Worm (Caenorhabditis elegans) whole organism, L2 larva: ENCODE data around the gene F46G10.4.
A peak's percentile ranks its signal among the peaks of the same experiment; 100 is the strongest.

Experiments
- C34F6.9 ChIP-seq: fragments of 150-350 bp; optimal IDR thresholded peaks from 2 replicates; lab custom pipeline; 2014; ENCODE audit warnings: missing biosample characterization, missing genetic modification characterization
- F13H6.1 ChIP-seq: sonication (generic microtip); optimal IDR thresholded peaks from 2 replicates; lab custom pipeline; 2016; ENCODE audit warnings: missing genetic modification characterization, missing compliant biosample characterization
- R02D3.7 ChIP-seq: fragments of 150-350 bp; optimal IDR thresholded peaks from 2 replicates; lab custom pipeline; 2014; ENCODE audit warnings: missing biosample characterization, missing genetic modification characterization
- Y55F3AM.14 ChIP-seq: fragments of 200-800 bp; sonication (Bioruptor generic); optimal IDR thresholded peaks from 2 replicates; lab custom pipeline; 2018; ENCODE audit warnings: mild to moderate bottlenecking, missing genetic modification characterization, missing compliant biosample characterization
- ZK546.5 ChIP-seq: sonication (generic microtip); optimal IDR thresholded peaks from 2 replicates; lab custom pipeline; 2017; ENCODE audit warnings: missing biosample characterization, missing genetic modification characterization
- alr-1 ChIP-seq: fragments of 150-350 bp; optimal IDR thresholded peaks from 2 replicates; lab custom pipeline; 2014; ENCODE audit warnings: missing biosample characterization, missing genetic modification characterization
- aly-2 ChIP-seq: fragments of 150-350 bp; optimal IDR thresholded peaks from 2 replicates; lab custom pipeline; 2014; ENCODE audit warnings: missing biosample characterization, missing genetic modification characterization
- ama-1 ChIP-seq: fragments of 150-350 bp; optimal IDR thresholded peaks from 2 replicates; lab custom pipeline; 2018; ENCODE audit warnings: inconsistent platforms
- blmp-1 ChIP-seq: sonication (generic microtip); optimal IDR thresholded peaks from 2 replicates; lab custom pipeline; 2017; ENCODE audit warnings: missing genetic modification characterization, mild to moderate bottlenecking, missing compliant biosample characterization, antibody characterized with exemption, moderate library complexity; ENCODE audit not compliant: insufficient read depth
- ceh-16 ChIP-seq: fragments of 150-350 bp; optimal IDR thresholded peaks from 2 replicates; lab custom pipeline; 2014; ENCODE audit warnings: missing biosample characterization, missing genetic modification characterization
- crh-2 ChIP-seq: sonication (generic microtip); optimal IDR thresholded peaks from 2 replicates; lab custom pipeline; 2017; ENCODE audit warnings: missing biosample characterization, missing genetic modification characterization
- dmd-4 ChIP-seq: sonication (generic microtip); optimal IDR thresholded peaks from 2 replicates; lab custom pipeline; 2017; ENCODE audit warnings: missing biosample characterization, missing genetic modification characterization
- egl-27 ChIP-seq: sonication (generic microtip); optimal IDR thresholded peaks from 3 replicates; lab custom pipeline; 2017; ENCODE audit warnings: missing biosample characterization, missing genetic modification reagents, missing genetic modification characterization
- elt-1 ChIP-seq: fragments of 150-350 bp; optimal IDR thresholded peaks from 2 replicates; lab custom pipeline; 2014; ENCODE audit warnings: missing biosample characterization, missing genetic modification characterization
- elt-3 ChIP-seq: sonication (generic microtip); optimal IDR thresholded peaks from 2 replicates; lab custom pipeline; 2017; ENCODE audit warnings: missing biosample characterization, missing genetic modification characterization
- fos-1 ChIP-seq: fragments of 150-350 bp; optimal IDR thresholded peaks from 2 replicates; lab custom pipeline; 2014; ENCODE audit warnings: missing biosample characterization, missing genetic modification characterization
- gmeb-1 ChIP-seq: fragments of 150-350 bp; optimal IDR thresholded peaks from 2 replicates; lab custom pipeline; 2014; ENCODE audit warnings: missing biosample characterization, missing genetic modification characterization
- lin-11 ChIP-seq: fragments of 150-350 bp; sonication (generic microtip); optimal IDR thresholded peaks from 2 replicates; lab custom pipeline; 2014; ENCODE audit warnings: missing biosample characterization, missing genetic modification characterization, inconsistent platforms, mixed read lengths
- lin-13 ChIP-seq: fragments of 150-350 bp; optimal IDR thresholded peaks from 2 replicates; lab custom pipeline; 2014; ENCODE audit warnings: missing biosample characterization, missing genetic modification reagents, missing genetic modification characterization
- lsy-2 ChIP-seq, 2 experiments: fragments of 150-350 bp in 1 of 2; sonication (generic microtip) in 1 of 2; optimal IDR thresholded peaks; 2 replicates each; lab custom pipeline; 2014 to 2017; ENCODE audit warnings: missing biosample characterization in 2 of 2, missing genetic modification characterization in 2 of 2
- mab-5 ChIP-seq: fragments of 150-350 bp; optimal IDR thresholded peaks from 2 replicates; lab custom pipeline; 2014; ENCODE audit warnings: missing biosample characterization, missing genetic modification characterization
- mbf-1 ChIP-seq: sonication (generic microtip); optimal IDR thresholded peaks from 2 replicates; lab custom pipeline; 2017; ENCODE audit warnings: missing biosample characterization, missing genetic modification characterization
- mdl-1 ChIP-seq, 2 experiments: fragments of 150-350 bp in 1 of 2; sonication (generic microtip) in 1 of 2; optimal IDR thresholded peaks; 2 replicates each; lab custom pipeline; 2017; ENCODE audit warnings: missing biosample characterization in 2 of 2, missing genetic modification characterization in 2 of 2
- nhr-10 ChIP-seq: sonication (generic microtip); optimal IDR thresholded peaks from 2 replicates; lab custom pipeline; 2017; ENCODE audit warnings: missing biosample characterization, missing genetic modification characterization
- nhr-11 ChIP-seq: fragments of 150-350 bp; optimal IDR thresholded peaks from 2 replicates; lab custom pipeline; 2014; ENCODE audit warnings: missing biosample characterization, missing genetic modification characterization
- nhr-12 ChIP-seq: fragments of 150-350 bp; optimal IDR thresholded peaks from 2 replicates; lab custom pipeline; 2014; ENCODE audit warnings: missing biosample characterization, missing genetic modification characterization
- nhr-129 ChIP-seq: fragments of 150-350 bp; optimal IDR thresholded peaks from 2 replicates; lab custom pipeline; 2014; ENCODE audit warnings: missing biosample characterization, missing genetic modification characterization
- nhr-21 ChIP-seq: fragments of 150-350 bp; optimal IDR thresholded peaks from 2 replicates; lab custom pipeline; 2014; ENCODE audit warnings: missing biosample characterization, missing genetic modification characterization
- nhr-23 ChIP-seq: fragments of 150-350 bp; optimal IDR thresholded peaks from 2 replicates; lab custom pipeline; 2014; ENCODE audit warnings: missing biosample characterization, missing genetic modification reagents, missing genetic modification characterization
- nhr-25 ChIP-seq: fragments of 150-350 bp; sonication (generic microtip); optimal IDR thresholded peaks from 3 replicates; lab custom pipeline; 2014; ENCODE audit warnings: missing biosample characterization, missing genetic modification characterization
- nhr-6 ChIP-seq: fragments of 150-350 bp; optimal IDR thresholded peaks from 2 replicates; lab custom pipeline; 2014; ENCODE audit warnings: missing biosample characterization, missing genetic modification characterization
- nhr-77 ChIP-seq: fragments of 150-350 bp; optimal IDR thresholded peaks from 2 replicates; lab custom pipeline; 2014; ENCODE audit warnings: missing biosample characterization, missing genetic modification characterization
- sem-4 ChIP-seq: fragments of 150-350 bp; optimal IDR thresholded peaks from 2 replicates; lab custom pipeline; 2014; ENCODE audit warnings: missing biosample characterization, missing genetic modification reagents, missing genetic modification characterization
- skn-1 ChIP-seq: sonication (generic microtip); optimal IDR thresholded peaks from 2 replicates; lab custom pipeline; 2017; ENCODE audit warnings: missing biosample characterization, missing genetic modification characterization
- sma-3 ChIP-seq: sonication (generic microtip); optimal IDR thresholded peaks from 2 replicates; lab custom pipeline; 2016; ENCODE audit warnings: missing genetic modification reagents, missing genetic modification characterization, missing compliant biosample characterization
- sma-9 ChIP-seq, 2 experiments: fragments of 150-350 bp in 1 of 2; sonication (generic microtip) in 1 of 2; optimal IDR thresholded peaks; 2 replicates each; lab custom pipeline; 2014 to 2016; ENCODE audit warnings: missing genetic modification characterization in 2 of 2, mild to moderate bottlenecking in 1 of 2, missing biosample characterization in 1 of 2, missing compliant biosample characterization in 1 of 2, missing genetic modification reagents in 1 of 2, moderate library complexity in 1 of 2
- snpc-4 ChIP-seq: fragments of 150-350 bp; optimal IDR thresholded peaks from 2 replicates; lab custom pipeline; 2014; ENCODE audit warnings: missing biosample characterization, missing genetic modification characterization
- unc-39 ChIP-seq: fragments of 150-350 bp; optimal IDR thresholded peaks from 2 replicates; lab custom pipeline; 2014; ENCODE audit warnings: missing biosample characterization, missing genetic modification characterization
- unc-55 ChIP-seq: fragments of 150-350 bp; sonication (generic microtip); optimal IDR thresholded peaks from 3 replicates; lab custom pipeline; 2014; ENCODE audit warnings: missing biosample characterization, missing genetic modification reagents, missing genetic modification characterization
- zag-1 ChIP-seq: fragments of 150-350 bp; optimal IDR thresholded peaks from 2 replicates; lab custom pipeline; 2014; ENCODE audit warnings: missing biosample characterization, missing genetic modification characterization
- ztf-1 ChIP-seq: fragments of 200-800 bp; sonication (Bioruptor generic); conservative IDR thresholded peaks from 2 replicates; pipeline ENCODE4 v1.3.6; 2022; ENCODE audit warnings: missing genetic modification characterization, missing compliant biosample characterization
- ztf-11 ChIP-seq: sonication (generic microtip); optimal IDR thresholded peaks from 2 replicates; lab custom pipeline; 2017; ENCODE audit warnings: missing biosample characterization, missing genetic modification characterization
- ztf-4 ChIP-seq: fragments of 150-350 bp; optimal IDR thresholded peaks from 2 replicates; lab custom pipeline; 2014; ENCODE audit warnings: missing biosample characterization, missing genetic modification characterization

Gene F46G10.4

DNA sequence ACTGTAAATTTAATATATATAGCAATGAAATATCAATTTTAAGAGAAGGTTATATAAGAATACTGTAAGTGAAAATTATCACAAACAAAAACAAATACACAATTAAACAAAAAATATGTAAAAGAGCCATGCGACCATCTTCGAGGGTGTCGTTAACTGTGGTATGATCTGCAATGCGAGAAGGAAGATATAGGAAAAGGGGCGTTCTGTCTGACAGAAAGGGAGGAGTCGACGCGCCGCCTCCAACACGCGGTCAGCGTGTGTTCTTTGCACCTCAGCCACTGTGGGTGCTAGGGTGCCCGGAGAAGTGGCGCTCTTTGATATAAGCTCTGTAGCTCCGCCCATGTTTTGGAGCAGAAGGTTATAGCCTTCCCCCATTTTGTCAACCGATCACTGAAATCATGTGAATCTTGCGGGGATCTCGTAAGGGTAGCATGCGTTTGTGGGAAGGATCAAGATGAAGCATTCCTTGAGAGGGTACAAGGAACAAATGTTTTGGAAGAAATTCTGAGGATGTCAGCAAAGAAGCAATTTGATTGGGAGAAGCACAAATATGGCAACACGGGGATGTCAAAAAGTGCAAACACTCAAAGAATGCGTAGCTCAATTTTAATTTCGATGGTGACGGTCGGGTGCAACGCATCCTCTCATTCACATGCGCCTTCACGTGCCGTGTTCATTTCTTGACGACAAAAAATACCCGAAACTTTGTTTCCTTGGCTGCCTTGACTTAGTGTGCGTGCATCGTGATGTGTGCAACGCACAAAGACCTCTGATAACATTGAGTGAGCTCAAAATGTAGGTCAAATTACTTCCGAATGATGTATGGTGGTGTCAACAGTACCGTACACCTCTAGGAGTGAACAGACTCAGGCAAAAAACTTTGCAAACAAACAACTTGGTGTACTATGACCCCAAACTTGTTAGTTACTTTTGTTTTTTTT is 17.2 kb downstream of the F46G10.4 start, which contains the start of gene mxl-3 (continued):
- TF ChIP-seq nhr-129, result peak; percentile 53
- TF ChIP-seq nhr-77, result no peak
- TF ChIP-seq ZK546.5, result no peak
- peak; percentile 73 for TF ChIP-seq ama-1 (lab: Kevin White, UChicago)
- no peak for TF ChIP-seq nhr-12 (tag; lab: Kevin White, UChicago)
- peak; percentile 88 for TF ChIP-seq sma-9 (GFP tag; optimal IDR thresholded peaks at IDR 0.05; lab: Kevin White, UChicago)
- TF ChIP-seq sma-9 (tag; optimal IDR thresholded peaks at IDR 0.05; lab: Kevin White, UChicago), result no peak
- TF ChIP-seq lin-11 (tag; lab: Kevin White, UChicago), result no peak
- no peak for TF ChIP-seq ztf-4 (tag; lab: Kevin White, UChicago)
- no peak for TF ChIP-seq mab-5 (tag; lab: Kevin White, UChicago)

DNA sequence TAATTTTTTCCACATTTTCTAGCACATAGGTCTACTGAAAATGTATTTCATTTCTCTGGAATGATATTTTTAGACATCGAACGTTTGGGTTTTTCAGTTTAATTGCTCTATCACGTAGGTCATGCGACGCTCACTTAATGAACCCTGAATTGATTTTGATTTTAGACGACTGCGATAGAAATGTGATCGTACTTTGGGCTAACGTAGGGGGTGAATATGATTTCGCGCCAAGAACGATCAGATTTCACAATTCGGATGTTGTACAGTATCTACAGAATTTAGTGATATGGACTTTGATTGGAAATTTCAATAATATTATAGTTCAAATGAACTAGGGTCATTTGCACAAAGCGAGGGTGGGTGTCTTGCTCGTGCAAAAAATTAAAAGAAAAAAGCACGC is 18.3 kb downstream of the F46G10.4 start:
- TF ChIP-seq elt-3 (tag; lab: Kevin White, UChicago) (no peak), ceh-16 (tag; lab: Kevin White, UChicago) (no peak), R02D3.7 (tag; lab: Kevin White, UChicago) (no peak), mab-5 (tag; lab: Kevin White, UChicago) (no peak), mbf-1 (no peak), nhr-21 (peak; percentile 38), crh-2 (peak; percentile 40), blmp-1 (tag; lab: Kevin White, UChicago) (no peak), sma-9 (GFP tag; optimal IDR thresholded peaks at IDR 0.05; lab: Kevin White, UChicago) (peak; percentile 73), sma-9 (tag; optimal IDR thresholded peaks at IDR 0.05; lab: Kevin White, UChicago) (no peak), nhr-12 (tag; lab: Kevin White, UChicago) (no peak), lin-11 (tag; lab: Kevin White, UChicago) (no peak), nhr-10 (tag; lab: Kevin White, UChicago) (no peak), ztf-1 (GFP tag; lab: Robert Waterston, UW) (no peak)

DNA sequence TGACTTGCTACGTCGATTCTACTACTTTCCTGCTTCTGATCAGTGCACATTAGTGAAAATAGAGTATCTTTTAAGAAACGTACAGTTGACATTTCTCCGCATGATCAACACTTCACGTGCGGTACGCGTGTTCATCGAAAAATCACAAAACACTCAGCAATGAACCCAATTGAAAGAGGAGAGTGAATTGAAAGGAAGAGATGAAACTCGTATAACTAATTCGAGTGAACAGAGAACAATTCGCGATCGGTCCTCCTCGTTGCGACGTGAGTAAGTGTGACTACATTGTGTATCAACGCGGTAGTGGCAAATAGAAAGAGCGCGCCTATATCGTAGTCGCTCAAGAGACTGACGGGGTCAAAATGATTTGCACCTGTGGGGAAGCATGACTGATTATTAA is 19.7 kb downstream of the F46G10.4 start:
- TF ChIP-seq sma-3 (GFP tag; lab: Kevin White, UChicago) (peak; percentile 88), mbf-1 (no peak), fos-1 (tag; lab: Kevin White, UChicago) (peak; percentile 79), aly-2 (tag; lab: Kevin White, UChicago) (no peak), ztf-11 (no peak), nhr-21 (peak; percentile 95), nhr-6 (tag; lab: Kevin White, UChicago) (peak; percentile 77), ztf-4 (tag; lab: Kevin White, UChicago) (peak; percentile 54), nhr-25 (tag; lab: Kevin White, UChicago) (peak; percentile 94), dmd-4 (no peak), mdl-1 (tag; optimal IDR thresholded peaks at IDR 0.05; lab: Kevin White, UChicago) (peak in 1 of 2 experiments; percentile 68), egl-27 (tag; lab: Kevin White, UChicago) (peak; percentile 86), nhr-77 (no peak), R02D3.7 (tag; lab: Kevin White, UChicago) (no peak), elt-3 (tag; lab: Kevin White, UChicago) (no peak), nhr-12 (tag; lab: Kevin White, UChicago) (no peak), F13H6.1 (tag; lab: Kevin White, UChicago) (peak; percentile 80), ceh-16 (tag; lab: Kevin White, UChicago) (no peak), lsy-2 (tag; optimal IDR thresholded peaks at IDR 0.05; lab: Kevin White, UChicago) (peak in 1 of 2 experiments; percentile 67), ZK546.5 (no peak), Y55F3AM.14 (GFP tag; lab: Kevin White, UChicago) (peak; percentile 19), unc-55 (no peak), blmp-1 (tag; lab: Kevin White, UChicago) (peak; percentile 91), nhr-23 (tag; lab: Kevin White, UChicago) (no peak), skn-1 (tag; lab: Kevin White, UChicago) (no peak), alr-1 (tag; lab: Kevin White, UChicago) (no peak), unc-39 (tag; lab: Kevin White, UChicago) (no peak), sma-9 (GFP tag; optimal IDR thresholded peaks at IDR 0.05; lab: Kevin White, UChicago) (peak; percentile 98), sma-9 (tag; optimal IDR thresholded peaks at IDR 0.05; lab: Kevin White, UChicago) (no peak), nhr-11 (tag; lab: Kevin White, UChicago) (no peak), lin-13 (GFP tag; lab: Kevin White, UChicago) (peak; percentile 36), snpc-4 (tag; lab: Kevin White, UChicago) (no peak), elt-1 (tag; lab: Kevin White, UChicago) (no peak), zag-1 (tag; lab: Kevin White, UChicago) (no peak), ztf-1 (GFP tag; lab: Robert Waterston, UW) (no peak), gmeb-1 (peak; percentile 38), mab-5 (tag; lab: Kevin White, UChicago) (no peak), sem-4 (tag; lab: Kevin White, UChicago) (peak; percentile 51), C34F6.9 (tag; lab: Kevin White, UChicago) (peak; percentile 41), lin-11 (tag; lab: Kevin White, UChicago) (no peak), nhr-129 (peak; percentile 91), crh-2 (peak; percentile 86)
- TF ChIP-seq, all 48 proteins: peak for 19
